Worm (Caenorhabditis elegans): ENCODE data around the gene gpa-3.

The gpa-3 gene

DNA sequence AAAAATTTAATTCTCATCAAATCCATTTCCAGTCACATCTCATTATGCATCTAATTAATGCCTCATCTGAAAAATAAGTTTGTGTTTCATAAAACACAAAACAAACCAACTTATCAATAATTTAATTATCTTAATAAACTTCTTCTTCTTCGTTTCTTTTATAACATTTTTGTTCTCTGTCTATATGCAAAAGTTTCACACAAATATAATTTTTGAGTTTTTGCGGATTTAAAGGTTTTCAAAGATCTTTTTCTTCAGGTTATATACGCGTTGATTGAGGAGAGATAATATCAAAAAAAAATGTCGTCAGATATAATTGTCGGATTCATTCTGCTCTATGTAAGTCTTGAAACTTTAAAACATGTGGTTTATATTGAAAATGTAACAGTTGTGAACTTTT, 9.9 kb downstream of the gpa-3 start, which contains the start of gene srx-47:
Gene srx-47 (plus strand): TSS at position 301 of the 400 bp plus-strand sequence.
- TF ChIP-seq pag-3 (tag; optimal IDR thresholded peaks at IDR 0.05; ENCODE audit: borderline replicate concordance) (no peak), hlh-30 (tag; optimal IDR thresholded peaks at IDR 0.05; ENCODE audit: insufficient read depth) (no peak)

DNA sequence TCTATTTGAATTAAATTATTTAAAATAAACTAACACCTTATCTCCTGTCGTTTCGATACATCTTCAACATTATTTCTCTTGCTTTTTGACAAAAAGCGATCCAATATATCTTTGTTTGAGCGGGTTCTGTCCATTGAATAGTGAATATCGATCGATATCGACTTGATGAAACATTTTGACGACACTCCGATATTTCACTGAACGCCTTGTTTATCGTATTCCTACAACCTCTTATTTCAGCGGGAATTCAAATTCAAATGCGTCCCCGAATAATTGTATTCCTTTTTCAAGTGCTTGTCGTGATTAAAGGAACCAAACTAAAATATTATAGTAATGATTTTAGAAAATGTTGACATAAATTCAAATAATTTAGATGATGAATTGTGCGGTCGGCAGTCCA, 12.8 kb downstream of the gpa-3 start, which contains the start of the genes K07B1.7 and try-5:
Gene K07B1.7 (minus strand): TSS at position 159 of the 400 bp plus-strand sequence.
Gene try-5 (plus strand): TSS at position 241 of the 400 bp plus-strand sequence.
- peak; percentile 21 for TF ChIP-seq nfya-1 (tag; optimal IDR thresholded peaks at IDR 0.05)
- no peak for TF ChIP-seq K02D7.2 (tag; optimal IDR thresholded peaks at IDR 0.05)
- TF ChIP-seq rnt-1 (tag; optimal IDR thresholded peaks at IDR 0.05): no peak
- peak; percentile 47 for TF ChIP-seq pax-1 (tag; optimal IDR thresholded peaks at IDR 0.05)
- peak; percentile 41 for TF ChIP-seq unc-42 (tag; optimal IDR thresholded peaks at IDR 0.05)
- TF ChIP-seq hlh-30 (tag; optimal IDR thresholded peaks at IDR 0.05; ENCODE audit: insufficient read depth): peak; percentile 3
- no peak for TF ChIP-seq ama-1 (optimal IDR thresholded peaks at IDR 0.05)
- peak; percentile 77 for TF ChIP-seq ceh-48 (tag; optimal IDR thresholded peaks at IDR 0.05)

DNA sequence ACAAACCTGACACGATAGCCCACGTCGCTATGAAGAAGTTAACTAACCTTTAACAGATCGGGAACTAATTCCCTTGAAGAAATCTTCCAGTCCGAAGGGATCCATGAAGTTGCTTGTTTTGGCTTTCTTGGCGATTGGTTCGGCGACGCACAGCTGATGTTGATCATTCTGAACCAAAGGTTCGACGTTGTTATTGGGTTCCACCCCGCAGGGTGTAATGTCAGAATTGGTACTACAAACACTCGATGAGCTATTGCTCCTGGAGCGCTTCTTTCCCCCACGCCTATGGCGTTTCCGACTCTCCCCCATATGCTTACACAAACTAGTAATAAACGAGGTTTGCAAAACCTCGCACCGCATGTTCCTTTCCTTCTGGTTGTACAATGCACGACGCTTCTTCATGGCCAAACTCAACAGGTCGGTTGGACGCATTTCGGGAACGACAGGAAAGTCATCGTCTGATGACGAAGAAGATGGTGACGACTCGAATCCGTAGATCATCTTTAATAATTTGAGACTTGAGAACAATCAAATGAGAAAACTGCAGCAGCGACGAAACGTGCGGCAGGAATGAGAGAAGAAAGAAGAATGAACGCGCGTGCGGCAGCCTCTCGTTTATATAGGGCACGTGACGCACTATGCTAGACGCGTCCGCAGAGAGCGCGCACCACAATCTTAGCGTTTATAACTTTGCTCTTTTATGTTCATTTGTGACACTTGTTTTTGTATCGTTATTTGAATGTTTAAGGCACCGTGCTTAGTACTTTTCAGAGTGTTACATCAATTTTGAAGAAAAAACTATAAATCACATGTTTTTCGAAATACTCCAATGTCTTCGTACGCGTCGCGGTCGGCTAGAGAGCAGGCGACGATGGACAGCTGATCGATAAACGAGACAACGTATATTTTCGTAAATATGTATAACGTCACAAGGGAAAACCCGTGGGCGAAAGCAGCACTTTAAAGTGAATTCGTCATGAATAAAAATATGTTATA, 15.6 kb downstream of the gpa-3 start, which contains the start of gene tos-1:
Gene tos-1 (minus strand): TSS at position 575 of the 996 bp plus-strand sequence.
- TF ChIP-seq nhr-232 (tag; optimal IDR thresholded peaks at IDR 0.05) (peak; percentile 34), pros-1 (tag; optimal IDR thresholded peaks at IDR 0.05) (peak; percentile 82), che-1 (tag; optimal IDR thresholded peaks at IDR 0.05) (peak; percentile 71), syd-9 (tag; optimal IDR thresholded peaks at IDR 0.05) (peak; percentile 95), ttx-3 (tag; optimal IDR thresholded peaks at IDR 0.05) (peak; percentile 75), ahr-1 (tag; optimal IDR thresholded peaks at IDR 0.05) (no peak), ceh-2 (tag; optimal IDR thresholded peaks at IDR 0.05) (peak; percentile 71), dmd-4 (tag; optimal IDR thresholded peaks at IDR 0.05; ENCODE audit: borderline replicate concordance) (peak; percentile 68), zip-5 (tag; optimal IDR thresholded peaks at IDR 0.05) (peak; percentile 12), pag-3 (tag; optimal IDR thresholded peaks at IDR 0.05; ENCODE audit: borderline replicate concordance) (peak; percentile 88), dve-1 (tag; optimal IDR thresholded peaks at IDR 0.05) (peak; percentile 96), mec-3 (tag; optimal IDR thresholded peaks at IDR 0.05; ENCODE audit: borderline replicate concordance) (no peak), ceh-34 (tag; optimal IDR thresholded peaks at IDR 0.05) (peak; percentile 100), hlh-15 (tag; optimal IDR thresholded peaks at IDR 0.05) (no peak), npax-4 (tag; optimal IDR thresholded peaks at IDR 0.05) (no peak), ceh-19 (GFP tag; optimal IDR thresholded peaks at IDR 0.05) (peak; percentile 87), K09A11.1 (tag; optimal IDR thresholded peaks at IDR 0.05; ENCODE audit: insufficient read depth) (peak; percentile 90), unc-3 (GFP tag; conservative IDR thresholded peaks at IDR 0.05) (no peak; the same call in 1 of the 2 replicates), unc-3 (tag; optimal IDR thresholded peaks at IDR 0.05) (peak; percentile 96), ref-2 (tag; optimal IDR thresholded peaks at IDR 0.05) (peak; percentile 100), ceh-48 (tag; optimal IDR thresholded peaks at IDR 0.05) (peak; percentile 94), ets-4 (tag; optimal IDR thresholded peaks at IDR 0.05) (peak; percentile 93), lin-11 (tag; optimal IDR thresholded peaks at IDR 0.05) (peak; percentile 57), hlh-8 (tag; optimal IDR thresholded peaks at IDR 0.05) (peak; percentile 93), tbx-2 (tag; optimal IDR thresholded peaks at IDR 0.05) (peak; percentile 99), pax-1 (tag; optimal IDR thresholded peaks at IDR 0.05) (peak; percentile 84), ceh-18 (tag; optimal IDR thresholded peaks at IDR 0.05) (peak; percentile 100), hlh-30 (tag; optimal IDR thresholded peaks at IDR 0.05; ENCODE audit: insufficient read depth) (peak; percentile 100), elt-2 (tag; optimal IDR thresholded peaks at IDR 0.05) (peak; percentile 97), pat-9 (tag; optimal IDR thresholded peaks at IDR 0.05) (peak; percentile 90), rnt-1 (tag; optimal IDR thresholded peaks at IDR 0.05) (peak; percentile 99), nhr-11 (tag; optimal IDR thresholded peaks at IDR 0.05) (no peak), ceh-6 (GFP tag; optimal IDR thresholded peaks at IDR 0.05) (peak; percentile 21), ceh-22 (tag; optimal IDR thresholded peaks at IDR 0.05) (no peak), K02D7.2 (tag; optimal IDR thresholded peaks at IDR 0.05) (peak; percentile 70), tbx-7 (tag; optimal IDR thresholded peaks at IDR 0.05) (peak; percentile 57), C38D4.7 (GFP tag; optimal IDR thresholded peaks at IDR 0.05) (peak; percentile 59), C08G9.2 (tag; optimal IDR thresholded peaks at IDR 0.05) (peak; percentile 63), unc-55 (GFP tag; optimal IDR thresholded peaks at IDR 0.05) (peak; percentile 94), elt-4 (tag; optimal IDR thresholded peaks at IDR 0.05) (peak; percentile 77), unc-42 (tag; optimal IDR thresholded peaks at IDR 0.05) (peak; percentile 97), eyg-1 (tag; optimal IDR thresholded peaks at IDR 0.05) (peak; percentile 75)

Measured in whole organism, late embryonic.